Fruit fly (Drosophila melanogaster) whole organism, larva: Measurements from ENCODE around the gene CG6144.

Experiments
- noc ChIP-seq: fragments of 200-800 bp; sonication (Bioruptor generic); optimal IDR thresholded peaks from 3 replicates; lab custom pipeline; 2019; ENCODE audit warnings: missing biosample characterization, mild to moderate bottlenecking, missing genetic modification characterization, moderate library complexity

CG6144 gene

DNA sequence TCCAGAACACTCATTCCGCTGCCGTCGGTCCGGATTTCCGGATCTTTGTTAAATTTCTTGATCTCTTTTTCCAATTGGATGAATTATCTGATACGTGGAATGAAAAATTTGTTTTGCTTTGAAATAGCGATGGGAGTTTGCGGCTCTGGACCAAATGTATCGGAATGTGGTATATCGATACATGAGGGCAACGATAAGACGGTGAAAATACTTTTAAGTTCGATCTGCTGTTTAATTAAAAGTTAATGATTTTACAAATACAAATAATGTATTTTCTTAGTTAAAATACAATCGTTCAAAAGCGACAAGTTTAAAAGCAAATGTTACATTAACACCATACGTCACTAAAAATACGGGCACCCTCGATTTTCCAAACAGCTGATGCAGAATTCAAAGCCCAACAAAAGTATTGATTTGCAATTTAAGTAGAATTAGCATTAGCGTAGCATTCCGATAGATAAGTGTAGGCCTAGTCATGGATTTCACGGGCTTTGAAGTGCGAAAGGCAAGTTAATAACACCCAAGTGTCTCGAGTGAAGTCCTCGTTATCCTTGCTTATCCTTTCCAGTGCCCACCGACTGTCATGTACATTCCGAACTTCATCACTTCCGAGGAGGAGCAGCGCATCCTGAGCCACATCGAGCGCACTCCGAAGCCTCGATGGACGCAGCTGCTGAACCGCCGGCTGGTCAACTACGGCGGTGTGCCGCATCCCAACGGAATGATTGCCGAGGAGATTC, at the start of gene CG6144, which contains the start of gene Cog4:
Gene CG6144, plus strand, starts transcription at position 211 of the 740 bp plus-strand sequence.
Gene Cog4, minus strand, starts transcription at position 139 of the 740 bp plus-strand sequence.
- TF ChIP-seq noc, result no peak

DNA sequence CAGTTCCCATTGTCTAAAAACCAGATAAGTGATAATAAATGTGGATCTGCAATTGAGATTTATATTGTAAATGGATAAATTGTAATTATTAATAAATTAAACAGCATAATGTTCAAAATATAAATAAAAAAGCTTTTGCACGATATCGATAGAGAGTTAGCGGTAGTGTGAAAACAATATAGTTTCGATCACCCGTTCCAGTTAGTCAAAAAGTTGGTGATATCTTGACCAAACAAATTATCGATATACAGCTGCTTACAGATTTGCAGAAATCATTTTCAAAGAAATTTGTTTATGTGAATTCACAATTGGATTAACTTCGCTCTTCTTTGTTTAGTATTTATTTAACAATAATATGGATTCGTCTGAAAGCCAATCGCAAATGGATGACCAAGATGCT, 49.3 kb upstream of the CG6144 start, which contains the start of gene Nse4:
Gene Nse4, plus strand, starts transcription at position 267 of the 400 bp plus-strand sequence.
- no peak for TF ChIP-seq noc

DNA sequence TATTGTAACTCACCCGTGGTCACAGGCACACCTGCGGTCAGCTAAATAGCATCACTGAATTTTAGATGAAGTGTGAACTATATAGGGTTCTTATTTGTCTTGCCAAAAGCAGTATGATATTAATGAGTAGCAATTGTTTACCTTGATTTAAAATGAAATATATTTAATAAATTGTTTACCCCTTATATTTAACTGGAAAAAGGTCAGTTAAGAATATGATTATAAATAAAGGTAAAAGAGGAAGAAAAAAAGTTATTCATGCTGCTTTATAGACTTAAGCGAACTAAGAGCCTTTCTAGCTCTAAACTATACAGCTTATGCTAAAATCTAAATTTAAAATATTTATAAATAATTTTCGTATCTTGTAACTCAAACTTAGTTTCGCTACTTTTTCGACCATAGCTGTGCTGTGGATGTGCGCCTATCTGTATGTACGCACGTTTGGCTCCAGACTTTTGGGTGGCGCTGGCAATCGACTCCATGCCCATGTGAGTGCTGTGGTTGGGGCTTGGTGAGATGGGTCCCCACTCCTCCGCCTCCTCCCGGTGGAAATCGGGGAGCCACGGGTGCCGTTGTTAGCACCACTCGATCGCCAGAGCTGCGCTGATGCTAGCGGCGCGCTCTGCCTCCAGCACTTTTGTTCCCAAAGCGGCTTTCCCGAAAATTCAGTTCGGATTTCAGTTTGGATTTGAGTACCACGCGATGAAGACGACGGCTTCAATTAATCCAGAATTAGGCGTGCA, 46.3 kb upstream of the CG6144 start, which contains the start of gene loh:
Gene loh, plus strand, starts transcription at position 487 of the 743 bp plus-strand sequence.
- no peak for TF ChIP-seq noc

DNA sequence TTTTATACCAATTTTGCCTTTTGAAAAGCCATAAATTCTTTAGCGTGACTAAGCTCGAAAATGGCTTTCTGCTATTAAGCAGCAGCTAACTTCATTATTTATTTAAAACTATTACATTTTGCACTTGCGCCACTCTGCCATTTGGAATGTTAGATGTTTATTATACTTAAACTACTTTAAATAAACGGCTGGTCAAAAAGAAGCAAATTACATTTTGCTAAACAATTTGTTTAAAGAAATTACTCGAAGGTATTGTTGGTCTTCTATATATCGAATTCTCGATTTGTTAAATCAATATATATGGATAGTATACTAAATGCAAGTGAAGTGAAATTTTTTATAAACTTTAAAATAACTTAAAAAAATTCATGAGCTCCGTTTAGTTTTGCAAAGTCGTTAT, 36.2 kb upstream of the CG6144 start, which contains the start of gene ppk10:
Gene ppk10, minus strand, starts transcription at position 101 of the 400 bp plus-strand sequence.
- TF ChIP-seq noc, result no peak

DNA sequence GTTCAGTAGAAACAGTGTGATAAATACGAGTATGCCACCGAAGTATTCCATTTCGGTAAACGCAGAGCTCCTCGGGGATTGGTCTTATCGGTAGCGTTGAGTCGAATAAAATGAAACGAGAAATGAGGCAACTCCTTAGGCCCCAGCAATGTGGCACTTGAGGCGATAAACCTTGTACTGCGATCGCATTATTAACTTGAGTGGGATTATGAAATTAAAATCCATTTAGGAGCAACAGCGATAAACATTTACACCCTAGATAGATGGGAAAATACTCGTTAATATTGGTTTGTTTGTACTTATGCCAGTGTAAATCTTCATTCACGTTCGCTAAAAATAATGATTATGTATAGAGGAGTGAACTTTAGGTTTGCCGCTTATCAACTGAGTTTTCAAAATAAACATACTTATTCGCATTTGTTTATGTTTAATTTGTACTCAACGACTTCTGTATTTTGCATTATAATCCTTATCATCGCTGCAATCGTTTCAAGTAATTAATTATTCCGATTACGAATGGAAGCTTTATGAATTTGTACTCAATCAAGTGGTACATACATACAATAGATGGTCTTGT, 32.5 kb upstream of the CG6144 start:
- TF ChIP-seq noc, result peak; percentile 56

DNA sequence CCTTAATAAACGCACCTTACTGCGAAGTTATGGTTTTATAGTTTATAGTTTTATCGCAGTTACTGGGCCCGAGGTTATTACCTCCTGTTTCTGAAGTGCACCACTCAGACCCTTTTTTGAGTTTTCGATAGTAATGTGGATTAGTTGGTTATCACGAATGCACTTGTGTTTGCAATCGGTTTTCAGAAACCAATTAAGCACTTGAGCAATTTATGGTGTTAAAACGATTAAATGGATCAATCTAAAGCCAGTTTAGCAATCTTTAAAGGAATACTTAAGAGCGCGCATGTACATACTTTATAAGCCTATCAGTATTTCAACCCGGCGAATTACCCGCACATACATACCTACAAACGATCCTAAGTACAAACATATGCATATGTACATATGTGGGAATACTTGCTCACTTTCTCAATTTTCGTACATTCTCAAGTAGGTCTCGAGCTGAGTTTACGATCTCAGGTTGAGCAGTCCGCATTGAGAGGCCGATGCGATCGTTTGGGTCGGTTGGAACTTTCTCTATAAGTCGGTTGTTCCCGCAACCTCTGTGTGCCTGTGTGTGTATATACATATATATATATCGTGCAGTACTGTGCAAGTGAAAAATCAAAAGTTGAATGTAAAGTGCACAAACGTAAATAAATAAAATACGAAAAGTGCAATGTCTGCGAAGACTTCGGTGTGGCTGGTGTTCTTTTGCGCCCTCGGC, 31.1 kb upstream of the CG6144 start, which contains the start of the genes LManI and LManII:
Gene LManI, minus strand, starts transcription at position 51 of the 709 bp plus-strand sequence.
Gene LManII, plus strand, starts transcription at position 468 of the 709 bp plus-strand sequence.
- TF ChIP-seq noc, result no peak

DNA sequence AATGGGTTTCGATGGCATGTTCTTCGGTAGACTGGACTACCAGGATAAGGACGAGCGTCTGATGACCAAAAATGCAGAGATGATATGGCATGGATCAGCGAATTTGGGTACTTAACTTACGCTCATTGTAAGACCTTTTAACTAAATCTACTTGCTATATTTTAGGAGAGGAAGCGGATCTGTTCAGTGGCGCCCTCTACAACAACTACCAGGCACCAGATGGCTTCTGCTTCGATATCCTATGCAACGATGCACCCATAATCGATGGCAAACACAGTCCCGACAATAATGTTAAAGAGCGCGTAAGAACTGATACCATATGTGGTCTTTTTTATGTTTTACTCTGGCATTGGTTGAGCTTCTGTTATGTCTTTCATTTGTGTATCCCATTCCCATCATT, 29.5 kb upstream of the CG6144 start:
- TF ChIP-seq noc, result no peak

DNA sequence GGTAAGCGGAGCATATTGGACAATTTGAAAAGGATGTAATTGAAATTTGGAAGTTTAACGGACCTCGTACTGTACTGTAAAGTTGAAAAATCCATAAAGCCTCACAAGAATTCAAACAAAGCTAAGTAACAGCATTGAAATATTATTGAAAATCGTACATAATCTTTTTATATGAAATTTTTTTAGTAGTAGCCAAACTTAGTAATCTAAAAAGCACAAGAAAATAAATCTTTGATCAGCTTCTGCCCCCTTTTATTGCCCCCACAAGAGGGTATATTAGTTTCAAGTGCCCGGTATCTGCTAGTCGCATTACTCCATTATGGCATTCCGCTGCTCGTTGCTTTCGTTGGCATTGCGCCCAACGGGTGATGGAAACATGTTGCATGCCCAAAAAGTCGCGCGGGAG, 21.6 kb upstream of the CG6144 start:
- TF ChIP-seq noc, result no peak

DNA sequence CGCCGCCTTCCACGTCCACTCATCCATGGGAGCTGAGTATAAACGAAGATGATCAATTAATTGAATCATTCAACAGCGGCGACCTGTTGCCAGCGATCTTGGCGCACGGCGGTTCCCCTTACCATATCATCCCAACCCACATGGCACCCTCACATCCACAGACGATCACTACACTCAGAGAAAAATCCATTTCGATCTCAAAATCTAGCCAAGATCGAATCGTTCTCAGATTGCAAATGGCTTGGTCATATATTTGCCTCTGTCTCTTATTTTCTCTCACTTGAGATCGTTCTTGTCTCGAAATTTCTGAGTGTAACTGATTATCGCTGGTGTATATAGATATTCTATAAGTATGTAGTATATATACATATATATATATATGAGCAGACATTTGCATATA, 20.1 kb upstream of the CG6144 start:
- TF ChIP-seq noc, result peak; percentile 66

DNA sequence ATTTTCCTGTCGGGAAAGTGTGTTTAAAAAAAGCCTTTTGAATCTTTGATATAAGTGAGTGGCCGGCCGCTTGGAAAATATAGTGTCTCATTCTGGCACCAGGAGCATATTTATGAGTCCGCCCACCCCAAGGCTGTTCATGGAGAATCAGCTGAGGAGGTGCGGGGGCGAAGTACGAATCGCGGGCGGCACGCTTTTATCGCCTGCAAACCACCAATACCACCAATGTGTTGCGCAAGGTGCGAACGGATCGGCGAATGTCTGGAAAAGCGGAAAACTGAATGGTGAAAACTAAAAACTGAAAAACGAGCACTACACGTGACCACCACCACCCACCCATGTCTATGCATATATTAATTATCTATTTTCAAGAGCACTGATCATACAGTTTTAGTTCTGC, 19.5 kb upstream of the CG6144 start:
- no peak for TF ChIP-seq noc

DNA sequence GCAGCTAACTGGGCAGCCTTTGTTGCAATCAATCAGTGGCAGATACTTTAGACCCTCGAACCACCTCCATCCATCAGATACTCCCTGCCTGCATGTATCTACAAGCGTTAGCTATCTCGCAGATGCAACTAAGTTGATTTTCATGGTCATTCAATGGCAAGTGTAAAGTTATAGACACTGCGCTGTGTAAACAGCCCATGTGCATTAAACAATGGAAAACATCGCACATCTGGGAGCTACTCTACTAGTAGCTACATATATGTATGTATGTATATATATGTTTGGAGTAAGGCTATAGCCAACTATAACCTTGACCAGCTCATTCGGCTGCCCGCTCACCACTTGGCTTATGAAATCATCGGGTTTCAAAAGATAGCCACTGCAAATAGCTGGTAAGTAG, 18.3 kb upstream of the CG6144 start:
- TF ChIP-seq noc, result no peak

DNA sequence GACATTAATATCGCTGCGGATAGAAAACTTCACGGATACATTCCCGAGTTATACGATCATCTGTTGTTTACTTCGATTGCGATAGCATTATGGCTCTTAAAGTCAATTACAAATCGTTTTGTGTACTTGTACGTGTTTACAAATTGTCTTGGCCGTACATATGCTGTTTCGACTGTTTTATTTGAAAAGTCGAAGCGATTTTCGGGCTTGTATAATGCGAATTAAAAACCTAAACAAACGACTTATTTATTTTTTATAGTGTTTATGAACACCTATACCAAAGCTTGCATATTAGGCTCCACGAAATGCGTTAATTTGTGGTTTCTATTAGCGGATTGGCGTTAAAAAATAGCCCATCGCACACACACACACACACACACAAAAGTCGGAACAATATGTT, 16.2 kb upstream of the CG6144 start:
- no peak for TF ChIP-seq noc

DNA sequence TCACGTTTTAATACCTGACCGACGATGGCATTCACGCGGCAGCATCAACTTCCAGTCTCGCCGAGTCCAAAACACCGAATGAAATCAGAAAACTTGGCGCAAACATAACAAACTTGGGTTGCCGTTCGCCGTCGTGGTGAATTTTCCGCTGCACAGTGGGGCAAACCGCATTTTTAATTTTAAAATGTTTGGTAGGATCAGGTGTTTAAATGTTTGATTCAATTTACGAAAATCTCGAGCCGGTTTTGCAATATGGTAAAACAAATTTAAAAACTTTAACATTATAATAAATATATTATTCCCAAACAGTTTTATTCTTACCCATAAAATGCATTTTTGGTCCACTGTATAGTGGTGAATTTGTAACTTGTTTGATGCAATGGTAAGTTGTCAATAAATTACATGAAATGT, 14.2 kb upstream of the CG6144 start, which contains the start of gene RluA-1:
Gene RluA-1, minus strand, starts transcription at position 82 of the 411 bp plus-strand sequence.
- peak; percentile 71 for TF ChIP-seq noc

DNA sequence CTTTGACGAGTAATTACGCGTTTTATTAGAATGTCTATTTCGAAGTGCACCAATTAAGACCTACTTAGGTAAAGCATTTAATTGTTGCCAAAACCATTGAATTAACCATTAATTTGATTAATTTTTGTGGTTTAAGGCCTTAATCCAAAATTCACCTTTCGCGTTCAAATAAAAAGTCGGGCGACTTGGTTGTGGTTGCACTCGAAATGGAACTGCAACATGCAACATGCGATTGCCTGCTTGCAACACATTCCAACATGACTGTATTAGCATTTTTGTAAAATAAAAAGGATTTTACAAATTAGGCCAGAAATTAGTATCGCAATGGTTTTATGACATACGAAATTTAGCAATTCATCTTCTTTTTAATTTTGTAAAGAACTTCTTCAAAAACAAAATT, 13.7 kb upstream of the CG6144 start:
- no peak for TF ChIP-seq noc

DNA sequence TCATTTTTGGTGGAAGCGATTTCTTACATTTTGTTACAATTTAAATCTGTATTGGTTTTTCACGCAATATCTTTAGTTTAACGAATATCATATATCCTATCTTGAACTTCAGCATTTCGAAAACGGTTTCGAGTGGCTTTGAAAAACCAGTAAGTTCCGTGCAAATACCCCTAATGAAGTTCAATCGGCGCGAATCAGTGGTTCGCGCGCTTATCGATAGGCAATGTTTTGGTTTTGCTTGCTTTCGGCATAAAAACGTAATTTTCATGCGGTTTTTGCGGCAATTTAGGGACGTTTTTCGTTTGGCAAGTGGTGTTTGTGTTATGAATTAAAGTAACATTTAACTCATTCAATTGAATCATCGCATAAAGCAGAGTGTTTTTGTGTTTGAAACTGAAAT, 11.6 kb upstream of the CG6144 start, which contains the start of gene RluA-2:
Gene RluA-2, plus strand, starts transcription at position 195 of the 400 bp plus-strand sequence.
- no peak for TF ChIP-seq noc

DNA sequence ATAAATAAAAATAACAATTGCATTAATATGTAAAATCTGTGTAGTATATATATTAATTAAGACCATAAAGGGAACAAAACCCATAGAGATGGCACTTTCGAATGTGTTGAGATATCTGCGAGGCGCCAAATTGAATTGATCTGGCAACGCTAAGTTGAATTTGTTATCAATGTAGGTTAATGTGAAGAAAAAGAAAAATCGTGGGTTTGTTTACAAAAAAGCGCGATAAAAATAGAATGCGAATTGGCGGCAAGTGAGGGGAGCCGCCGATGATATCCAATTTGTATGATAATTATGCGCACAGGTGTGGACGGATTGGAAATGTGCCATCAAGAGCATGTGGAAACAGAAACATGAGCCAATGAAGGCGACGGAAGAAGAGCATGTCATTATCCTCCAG, 8.6 kb upstream of the CG6144 start:
- TF ChIP-seq noc, result no peak
